Fruit fly (Drosophila melanogaster) S2 (cell line): Measurements from ENCODE around the gene CG11369.

Source experiments
- CG8478 ChIP-seq: fragments of >200 bp; optimal IDR thresholded peaks from 2 replicates; lab custom pipeline; 2018
- CTCF ChIP-seq, 2 experiments: fragments of >200 bp; optimal IDR thresholded peaks; 2 replicates each; lab custom pipeline; 2018

- TF ChIP-seq CG8478 (no peak), CTCF (optimal IDR thresholded peaks at IDR 0.05; lab: Kevin White, UChicago) (no peak)
Measured at dm6 chrX:7541455-7541797, 32.7 kb upstream of the CG11369 start.
